Fruit fly (Drosophila melanogaster) whole organism, embryonic: Measurements from ENCODE around the gene TfIIS.

Experiments
- BEAF-32 ChIP-seq: fragments of 200-800 bp; sonication (Bioruptor generic); optimal IDR thresholded peaks from 3 replicates; lab custom pipeline; 2017; ENCODE audit warnings: missing biosample characterization, missing genetic modification characterization, mild to moderate bottlenecking, moderate library complexity, missing genetic modification reagents
- Bteb2 ChIP-seq: fragments of 200-800 bp; sonication (Bioruptor generic); optimal IDR thresholded peaks from 2 replicates; lab custom pipeline; 2016; ENCODE audit warnings: missing biosample characterization, missing genetic modification characterization
- CG10321 ChIP-seq: fragments of 200-800 bp; sonication (Bioruptor generic); IDR thresholded peaks from 2 replicates; pipeline ENCODE4 v1.3.6; 2022; ENCODE audit warnings: missing biosample characterization, missing genetic modification characterization
- CG10979 ChIP-seq: fragments of 200-800 bp; sonication (Bioruptor generic); optimal IDR thresholded peaks from 2 replicates; lab custom pipeline; 2018; ENCODE audit warnings: missing biosample characterization, mild to moderate bottlenecking, missing genetic modification characterization, moderate library complexity
- CG11247 ChIP-seq: fragments of 200-800 bp; sonication (Bioruptor generic); IDR thresholded peaks from 2 replicates; pipeline ENCODE4 v1.3.6; 2022; ENCODE audit warnings: missing biosample characterization, missing genetic modification characterization
- CG12071 ChIP-seq: fragments of 200-800 bp; sonication (Bioruptor generic); optimal IDR thresholded peaks from 3 replicates; lab custom pipeline; 2018; ENCODE audit warnings: missing biosample characterization, mild to moderate bottlenecking, missing genetic modification characterization
- CG14014 ChIP-seq: fragments of 200-800 bp; sonication (Bioruptor generic); IDR thresholded peaks from 2 replicates; pipeline ENCODE4 v1.3.6; 2022; ENCODE audit warnings: missing biosample characterization, missing genetic modification characterization
- CG16813 ChIP-seq: fragments of 200-800 bp; sonication (Bioruptor generic); IDR thresholded peaks from 3 replicates; pipeline ENCODE4 v1.3.6; 2022; ENCODE audit warnings: missing biosample characterization, missing genetic modification characterization; ENCODE audit not compliant: partially characterized antibody
- CG17361 ChIP-seq: fragments of 200-800 bp; sonication (Bioruptor generic); IDR thresholded peaks from 3 replicates; pipeline ENCODE4 v1.3.6; 2022; ENCODE audit warnings: missing biosample characterization, missing genetic modification characterization
- CG17385 ChIP-seq: fragments of 200-800 bp; sonication (Bioruptor generic); optimal IDR thresholded peaks from 3 replicates; lab custom pipeline; 2018; ENCODE audit warnings: missing biosample characterization, mild to moderate bottlenecking, missing genetic modification characterization
- CG18599 ChIP-seq: fragments of 200-800 bp; sonication (Bioruptor generic); optimal IDR thresholded peaks from 3 replicates; lab custom pipeline; 2017; ENCODE audit warnings: missing biosample characterization, missing genetic modification characterization, mild to moderate bottlenecking, moderate library complexity, missing genetic modification reagents
- CG2199 ChIP-seq: fragments of 200-800 bp; sonication (Bioruptor generic); IDR thresholded peaks from 3 replicates; pipeline ENCODE4 v1.3.6; 2022; ENCODE audit warnings: missing biosample characterization, missing genetic modification characterization
- CG2875 ChIP-seq: fragments of 200-800 bp; sonication (Bioruptor generic); optimal IDR thresholded peaks from 2 replicates; lab custom pipeline; 2017; ENCODE audit warnings: missing biosample characterization, mild to moderate bottlenecking, missing genetic modification characterization, missing genetic modification reagents
- CG3281 ChIP-seq: fragments of 200-800 bp; sonication (Bioruptor generic); optimal IDR thresholded peaks from 3 replicates; lab custom pipeline; 2017; ENCODE audit warnings: missing biosample characterization, mild to moderate bottlenecking, missing genetic modification characterization
- CG3407 ChIP-seq: fragments of 200-800 bp; sonication (Bioruptor generic); optimal IDR thresholded peaks from 2 replicates; lab custom pipeline; 2018; ENCODE audit warnings: missing biosample characterization, mild to moderate bottlenecking, missing genetic modification characterization
- CG3847 ChIP-seq: fragments of 200-800 bp; sonication (Bioruptor generic); IDR thresholded peaks from 2 replicates; pipeline ENCODE4 v1.3.6; 2022; ENCODE audit warnings: missing biosample characterization, missing genetic modification characterization
- CG4730 ChIP-seq: fragments of 200-800 bp; sonication (Bioruptor generic); IDR thresholded peaks from 2 replicates; pipeline ENCODE4 v1.3.6; 2022; ENCODE audit warnings: missing biosample characterization, missing genetic modification characterization
- CG5180 ChIP-seq: fragments of 200-800 bp; sonication (Bioruptor generic); optimal IDR thresholded peaks from 3 replicates; lab custom pipeline; 2017; ENCODE audit warnings: missing biosample characterization, missing genetic modification characterization, mild to moderate bottlenecking, moderate library complexity, missing genetic modification reagents
- CG5245 ChIP-seq: fragments of 200-800 bp; sonication (Bioruptor generic); optimal IDR thresholded peaks from 3 replicates; lab custom pipeline; 2016; ENCODE audit warnings: missing biosample characterization, missing genetic modification characterization
- CG6689 ChIP-seq: fragments of 200-800 bp; sonication (Bioruptor generic); IDR thresholded peaks from 2 replicates; pipeline ENCODE4 v1.3.6; 2022; ENCODE audit warnings: missing biosample characterization, missing genetic modification characterization
- CG9215 ChIP-seq: fragments of 200-800 bp; sonication (Bioruptor generic); IDR thresholded peaks from 2 replicates; pipeline ENCODE4 v1.3.6; 2022; ENCODE audit warnings: missing biosample characterization, missing genetic modification characterization
- CG9932 ChIP-seq: fragments of 200-800 bp; sonication (Bioruptor generic); IDR thresholded peaks from 2 replicates; pipeline ENCODE4 v1.3.6; 2022; ENCODE audit warnings: missing biosample characterization, missing genetic modification characterization
- Doc2 ChIP-seq: fragments of 200-800 bp; sonication (Bioruptor generic); IDR thresholded peaks from 2 replicates; pipeline ENCODE4 v1.3.6; 2022; ENCODE audit warnings: missing biosample characterization, missing genetic modification characterization
- Dref ChIP-seq: fragments of 200-800 bp; sonication (Bioruptor generic); IDR thresholded peaks from 2 replicates; pipeline ENCODE4 v1.3.6; 2022; ENCODE audit warnings: missing biosample characterization, missing genetic modification characterization
- E2f1 ChIP-seq: fragments of 200-800 bp; sonication (Bioruptor generic); IDR thresholded peaks from 2 replicates; pipeline ENCODE4 v1.3.6; 2022; ENCODE audit warnings: missing biosample characterization, missing genetic modification characterization
- Hand ChIP-seq: fragments of 200-800 bp; sonication (Bioruptor generic); optimal IDR thresholded peaks from 2 replicates; lab custom pipeline; 2017; ENCODE audit warnings: mild to moderate bottlenecking, missing biosample characterization, missing genetic modification reagents, missing genetic modification characterization
- Max ChIP-seq: fragments of 200-800 bp; sonication (Bioruptor generic); optimal IDR thresholded peaks from 2 replicates; lab custom pipeline; 2016; ENCODE audit warnings: missing biosample characterization, mild to moderate bottlenecking, missing genetic modification characterization
- Myb ChIP-seq: fragments of 200-800 bp; sonication (Bioruptor generic); optimal IDR thresholded peaks from 2 replicates; lab custom pipeline; 2016; ENCODE audit warnings: missing biosample characterization, missing genetic modification characterization
- Side ChIP-seq: fragments of 200-800 bp; sonication (Bioruptor generic); optimal IDR thresholded peaks from 2 replicates; lab custom pipeline; 2016; ENCODE audit warnings: missing biosample characterization, missing genetic modification characterization
- Sox102F ChIP-seq: fragments of 200-800 bp; sonication (Bioruptor generic); optimal IDR thresholded peaks from 2 replicates; lab custom pipeline; 2018; ENCODE audit warnings: missing biosample characterization, mild to moderate bottlenecking, missing genetic modification characterization, moderate library complexity
- Sry-β ChIP-seq: fragments of 200-800 bp; sonication (Bioruptor generic); optimal IDR thresholded peaks from 2 replicates; lab custom pipeline; 2018; ENCODE audit warnings: missing biosample characterization, mild to moderate bottlenecking, missing genetic modification characterization, moderate library complexity
- bab2 ChIP-seq: fragments of 200-800 bp; sonication (Bioruptor generic); optimal IDR thresholded peaks from 2 replicates; lab custom pipeline; 2016; ENCODE audit warnings: missing biosample characterization, missing genetic modification characterization
- bigmax ChIP-seq: fragments of 200-800 bp; sonication (Bioruptor generic); optimal IDR thresholded peaks from 2 replicates; lab custom pipeline; 2018; ENCODE audit warnings: missing biosample characterization, mild to moderate bottlenecking, missing genetic modification characterization
- dmrt99B ChIP-seq: fragments of 200-800 bp; sonication (Bioruptor generic); optimal IDR thresholded peaks from 2 replicates; lab custom pipeline; 2018; ENCODE audit warnings: missing biosample characterization, mild to moderate bottlenecking, missing genetic modification characterization, moderate library complexity
- insv ChIP-seq, 2 experiments: fragments of 200-800 bp; sonication (Bioruptor generic); optimal IDR thresholded peaks; 3 replicates each; lab custom pipeline; 2016 to 2018; ENCODE audit warnings: missing biosample characterization in 2 of 2, missing genetic modification characterization in 2 of 2
- ken ChIP-seq: fragments of 200-800 bp; sonication (Bioruptor generic); IDR thresholded peaks from 3 replicates; pipeline ENCODE4 v1.3.6; 2022; ENCODE audit warnings: missing biosample characterization, missing genetic modification characterization
- knrl ChIP-seq: fragments of 200-800 bp; sonication (Bioruptor generic); IDR thresholded peaks from 3 replicates; pipeline ENCODE4 v1.3.6; 2022; ENCODE audit warnings: missing biosample characterization, missing genetic modification characterization; ENCODE audit not compliant: partially characterized antibody
- lbe ChIP-seq: fragments of 200-800 bp; sonication (Bioruptor generic); optimal IDR thresholded peaks from 2 replicates; lab custom pipeline; 2016; ENCODE audit warnings: missing biosample characterization, mild to moderate bottlenecking, missing genetic modification characterization
- lola ChIP-seq, 3 experiments: fragments of >200 bp in 2 of 3; fragments of 200-800 bp in 1 of 3; sonication (Bioruptor generic) in 1 of 3; optimal IDR thresholded peaks; 2 replicates each; lab custom pipeline; 2017 to 2019; ENCODE audit warnings: missing biosample characterization in 3 of 3, missing genetic modification characterization in 3 of 3, mild to moderate bottlenecking in 1 of 3, moderate library complexity in 1 of 3
- luna ChIP-seq: fragments of 200-800 bp; sonication (Bioruptor generic); optimal IDR thresholded peaks from 2 replicates; lab custom pipeline; 2016; ENCODE audit warnings: missing biosample characterization, missing genetic modification characterization
- maf-S ChIP-seq: fragments of 200-800 bp; sonication (Bioruptor generic); optimal IDR thresholded peaks from 2 replicates; lab custom pipeline; 2016; ENCODE audit warnings: missing biosample characterization, missing genetic modification characterization
- nau ChIP-seq: fragments of 200-800 bp; sonication (Bioruptor generic); optimal IDR thresholded peaks from 3 replicates; lab custom pipeline; 2017; ENCODE audit warnings: missing biosample characterization, mild to moderate bottlenecking, missing genetic modification characterization, missing genetic modification reagents
- nom ChIP-seq: fragments of 200-800 bp; sonication (Bioruptor generic); optimal IDR thresholded peaks from 2 replicates; lab custom pipeline; 2017; ENCODE audit warnings: missing biosample characterization, missing genetic modification characterization, mild to moderate bottlenecking, moderate library complexity, missing genetic modification reagents
- p53 ChIP-seq: fragments of 200-800 bp; sonication (Bioruptor generic); optimal IDR thresholded peaks from 2 replicates; lab custom pipeline; 2016; ENCODE audit warnings: missing biosample characterization, missing genetic modification characterization
- slbo ChIP-seq: fragments of 200-800 bp; sonication (Bioruptor generic); IDR thresholded peaks from 2 replicates; pipeline ENCODE4 v1.3.6; 2022; ENCODE audit warnings: missing biosample characterization, missing genetic modification characterization
- sna ChIP-seq: fragments of 200-800 bp; sonication (Bioruptor generic); IDR thresholded peaks from 2 replicates; pipeline ENCODE4 v1.3.6; 2022; ENCODE audit warnings: missing biosample characterization, missing genetic modification characterization; ENCODE audit not compliant: partially characterized antibody
- ssp ChIP-seq: fragments of 200-800 bp; sonication (Bioruptor generic); IDR thresholded peaks from 2 replicates; pipeline ENCODE4 v1.3.6; 2022; ENCODE audit warnings: missing biosample characterization, missing genetic modification characterization
- tin ChIP-seq: fragments of 200-800 bp; sonication (Bioruptor generic); optimal IDR thresholded peaks from 3 replicates; lab custom pipeline; 2016; ENCODE audit warnings: missing biosample characterization, missing genetic modification characterization
- tll ChIP-seq, 2 experiments: fragments of 200-800 bp in 1 of 2; fragments of >200 bp in 1 of 2; sonication (Bioruptor generic) in 1 of 2; optimal IDR thresholded peaks; 2 replicates each; lab custom pipeline; 2017 to 2019; ENCODE audit warnings: missing biosample characterization in 2 of 2, missing genetic modification characterization in 2 of 2, mild to moderate bottlenecking in 1 of 2, moderate library complexity in 1 of 2
- tup ChIP-seq: fragments of 200-800 bp; sonication (Bioruptor generic); optimal IDR thresholded peaks from 2 replicates; lab custom pipeline; 2016; ENCODE audit warnings: missing biosample characterization, mild to moderate bottlenecking, missing genetic modification characterization, moderate library complexity
- tx ChIP-seq: fragments of 200-800 bp; sonication (Bioruptor generic); optimal IDR thresholded peaks from 2 replicates; lab custom pipeline; 2016; ENCODE audit warnings: missing biosample characterization, missing genetic modification characterization

The TfIIS gene

DNA sequence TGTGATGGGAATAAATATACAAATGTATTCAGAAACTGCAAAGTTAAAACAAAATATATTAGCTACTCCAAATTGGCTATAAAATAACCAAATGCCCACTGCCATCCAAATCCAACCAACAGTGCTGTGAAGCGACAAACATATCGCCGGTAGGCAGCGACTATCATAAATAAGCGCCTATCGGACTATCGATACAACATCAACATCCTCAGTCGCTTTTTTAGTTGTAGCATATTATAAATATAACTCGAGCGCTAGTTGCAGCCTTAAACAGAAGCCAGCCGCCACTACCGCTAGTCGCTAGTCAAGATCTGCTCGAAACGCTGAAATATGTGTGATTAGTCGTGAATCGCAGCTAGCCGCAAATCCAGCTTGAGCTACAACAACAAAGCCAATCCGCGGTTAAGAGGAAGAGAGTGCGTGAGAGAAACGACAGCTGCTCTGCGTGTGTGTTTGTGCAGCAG is 21.2 kb downstream of the TfIIS start (continued):
- TF ChIP-seq Sry-β (GFP tag; lab: Kevin White, UChicago) (peak; percentile 92), p53 (GFP tag; lab: Kevin White, UChicago) (no peak), knrl (GFP tag; lab: Robert Waterston, UW) (peak; percentile 85), tx (GFP tag; lab: Kevin White, UChicago) (no peak), Side (GFP tag; lab: Kevin White, UChicago) (no peak), CG3407 (GFP tag; lab: Kevin White, UChicago) (no peak), CG10321 (no peak), CG4730 (GFP tag; lab: Robert Waterston, UW) (no peak), CG6689 (no peak), Max (GFP tag; lab: Kevin White, UChicago) (no peak), Hand (GFP tag; lab: Kevin White, UChicago) (no peak), tll (GFP tag; optimal IDR thresholded peaks at IDR 0.05; lab: Kevin White, UChicago) (no peak), Dref (peak; percentile 94), CG10979 (tag; lab: Kevin White, UChicago) (no peak), luna (no peak), CG18599 (GFP tag; lab: Kevin White, UChicago) (no peak), insv (GFP tag; optimal IDR thresholded peaks at IDR 0.05; lab: Kevin White, UChicago) (no peak), CG2875 (GFP tag; lab: Kevin White, UChicago) (no peak), CG14014 (GFP tag; lab: Robert Waterston, UW) (no peak), Doc2 (GFP tag; lab: Robert Waterston, UW) (no peak), CG12071 (GFP tag; lab: Kevin White, UChicago) (no peak), CG17361 (no peak; the same call in 2 of the 3 replicates), CG5180 (GFP tag; lab: Kevin White, UChicago) (no peak), ssp (GFP tag; lab: Robert Waterston, UW) (no peak), bab2 (peak; percentile 24), BEAF-32 (GFP tag; lab: Kevin White, UChicago) (peak; percentile 87), Sox102F (GFP tag; lab: Kevin White, UChicago) (no peak), bigmax (GFP tag; lab: Kevin White, UChicago) (peak; percentile 2), tin (peak; percentile 25), CG11247 (GFP tag; lab: Robert Waterston, UW) (peak; percentile 45; the same call in 1 of the 2 replicates), nom (GFP tag; lab: Kevin White, UChicago) (no peak), CG3847 (GFP tag; lab: Robert Waterston, UW) (peak; percentile 79), CG2199 (GFP tag; lab: Robert Waterston, UW) (no peak), slbo (peak; percentile 79), CG9932 (GFP tag; lab: Robert Waterston, UW) (peak; percentile 84), dmrt99B (tag; lab: Kevin White, UChicago) (no peak), CG9215 (GFP tag; lab: Robert Waterston, UW) (no peak), nau (GFP tag; lab: Kevin White, UChicago) (no peak), Bteb2 (GFP tag; lab: Kevin White, UChicago) (no peak), Myb (GFP tag; lab: Kevin White, UChicago) (peak; percentile 19), CG17385 (GFP tag; lab: Kevin White, UChicago) (peak; percentile 81), CG5245 (no peak), E2f1 (GFP tag; lab: Robert Waterston, UW) (no peak), CG3281 (GFP tag; lab: Kevin White, UChicago) (no peak), lbe (no peak), lola (GFP tag; optimal IDR thresholded peaks at IDR 0.05; lab: Kevin White, UChicago) (no peak), ken (GFP tag; lab: Robert Waterston, UW) (no peak), sna (GFP tag; lab: Robert Waterston, UW) (peak; percentile 65), tup (GFP tag; lab: Kevin White, UChicago) (no peak), CG16813 (GFP tag; lab: Robert Waterston, UW) (peak; percentile 92), maf-S (no peak)
